Fruit fly (Drosophila melanogaster): ENCODE measurements around the gene Obp18a.
A peak's percentile ranks its signal among the peaks of the same experiment; 100 is the strongest.

DNA sequence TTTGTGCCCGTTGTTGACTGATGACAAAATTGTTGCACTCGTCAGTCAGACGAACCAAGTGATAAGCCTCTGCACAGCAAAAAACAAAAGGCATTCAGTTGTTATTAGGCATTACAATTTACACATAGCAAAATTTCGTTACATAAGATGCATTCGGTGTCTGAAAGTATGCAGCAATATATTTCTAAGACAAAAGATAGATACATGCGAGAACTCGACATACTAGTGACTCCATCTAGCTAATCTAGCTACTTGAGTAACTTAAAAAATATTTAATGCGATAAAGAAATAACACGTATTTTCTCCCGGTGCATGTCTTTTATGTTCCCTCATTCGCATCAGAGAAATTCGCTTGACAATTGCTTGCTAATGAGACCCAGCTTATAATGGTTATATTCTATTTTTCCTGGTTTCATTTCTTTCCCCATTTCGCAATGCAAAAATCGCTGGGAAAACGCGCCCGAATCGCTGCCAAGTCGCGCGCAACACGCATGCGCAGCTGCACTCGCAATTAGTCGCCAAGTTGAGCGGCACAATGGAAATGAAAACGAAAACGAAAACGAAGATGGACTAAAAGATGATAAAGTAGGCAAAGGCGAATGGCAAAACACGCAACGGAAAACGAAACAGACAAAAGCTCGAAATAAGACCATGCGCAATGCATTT lies 26.7 kb upstream of the Obp18a start:
- no peak for TF ChIP-seq HHEX (GFP tag; optimal IDR thresholded peaks at IDR 0.05)
- TF ChIP-seq CG12391 (tag; optimal IDR thresholded peaks at IDR 0.05) = peak; percentile 38
- TF ChIP-seq salm (tag; optimal IDR thresholded peaks at IDR 0.05) = no peak
